Worm (Caenorhabditis elegans): ENCODE results near the gene lgc-29.
A peak's percentile ranks its signal among the peaks of the same experiment; 100 is the strongest.

lgc-29 gene

DNA sequence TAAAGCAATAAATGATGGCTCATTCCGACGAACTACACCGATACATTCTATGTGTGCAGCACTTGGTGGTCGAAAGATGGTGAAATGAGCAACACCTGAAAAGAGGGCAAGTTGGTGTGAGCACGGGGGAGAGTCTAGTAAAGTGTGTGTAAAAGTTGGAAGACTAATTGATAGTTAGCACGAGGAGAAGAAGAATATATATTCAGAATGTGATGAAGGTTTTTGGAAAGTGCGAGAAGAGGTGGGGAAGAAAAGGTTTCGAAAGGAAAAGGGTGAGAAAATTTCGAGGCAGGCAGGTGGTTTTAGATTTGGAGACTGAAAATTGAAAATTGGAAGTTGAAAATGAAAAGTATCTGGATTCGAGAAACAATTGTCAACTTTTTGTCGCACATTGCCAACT, 13.4 kb downstream of the lgc-29 start, which contains the start of gene Y45G5AM.6:
Gene Y45G5AM.6, minus strand, starts transcription at position 101 of the 400 bp plus-strand sequence.
- TF ChIP-seq unc-62 (GFP tag; optimal IDR thresholded peaks at IDR 0.05), result no peak
- TF ChIP-seq ceh-28 (tag; optimal IDR thresholded peaks at IDR 0.05), result no peak

DNA sequence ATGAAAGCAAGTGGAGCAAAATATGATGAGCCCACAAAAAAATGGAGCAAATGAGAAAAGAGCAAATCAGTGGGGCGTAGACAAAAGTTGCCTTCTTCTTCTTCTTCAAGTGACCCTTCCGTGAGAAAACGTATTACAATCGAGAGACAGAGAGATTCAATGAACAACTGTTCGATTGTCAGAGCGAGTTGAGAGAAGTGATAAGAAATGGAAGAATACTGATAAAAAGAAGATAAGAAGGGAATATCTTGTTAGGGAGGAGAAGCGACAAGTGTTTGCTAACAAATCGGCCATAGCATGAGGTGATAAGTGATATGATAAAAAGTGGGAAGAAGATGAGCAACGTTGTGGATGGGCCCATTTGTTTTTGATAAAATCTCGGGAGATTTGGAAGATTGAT, 18.5 kb downstream of the lgc-29 start:
- TF ChIP-seq elt-2 (tag; optimal IDR thresholded peaks at IDR 0.05) (peak; percentile 16), ztf-4 (tag; optimal IDR thresholded peaks at IDR 0.05) (no peak), mdl-1 (tag; optimal IDR thresholded peaks at IDR 0.05) (no peak), R02D3.7 (tag; optimal IDR thresholded peaks at IDR 0.05) (no peak), ZK546.5 (tag; optimal IDR thresholded peaks at IDR 0.05) (no peak), nfya-1 (tag; optimal IDR thresholded peaks at IDR 0.05; ENCODE audit: insufficient read depth) (peak; percentile 12)

DNA sequence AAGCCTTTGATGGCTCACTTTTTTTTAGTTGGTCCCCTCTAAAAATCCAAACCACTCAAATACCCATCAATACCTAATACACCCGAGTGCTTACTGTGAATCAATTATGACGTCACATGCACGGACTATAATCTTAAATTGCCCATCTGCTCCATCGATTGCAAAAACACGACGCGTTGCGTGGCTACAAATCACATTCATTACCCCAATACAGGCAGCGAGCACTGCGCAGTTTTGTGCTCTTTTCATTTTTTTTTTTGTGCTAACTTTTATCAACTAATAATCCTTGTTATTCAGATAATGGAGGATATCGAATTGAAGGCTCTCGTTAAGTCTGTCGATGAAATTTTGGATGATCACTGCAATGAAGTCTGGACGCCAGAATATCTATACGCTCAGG, 21.3 kb downstream of the lgc-29 start, which contains the start of gene Y45G5AM.5:
Gene Y45G5AM.5, plus strand, starts transcription at position 301 of the 400 bp plus-strand sequence.
- TF ChIP-seq fkh-2 (tag; optimal IDR thresholded peaks at IDR 0.05), result no peak
- no peak for TF ChIP-seq skn-1 (tag; optimal IDR thresholded peaks at IDR 0.05)
- TF ChIP-seq mml-1 (tag; optimal IDR thresholded peaks at IDR 0.05), result no peak
- no peak for TF ChIP-seq nhr-23 (tag; optimal IDR thresholded peaks at IDR 0.05)
- TF ChIP-seq nhr-25 (tag; optimal IDR thresholded peaks at IDR 0.05), result no peak
- no peak for TF ChIP-seq lsy-12 (tag; optimal IDR thresholded peaks at IDR 0.05)
- no peak for TF ChIP-seq nhr-43 (tag; optimal IDR thresholded peaks at IDR 0.05; ENCODE audit: poor library complexity, severe bottlenecking)

DNA sequence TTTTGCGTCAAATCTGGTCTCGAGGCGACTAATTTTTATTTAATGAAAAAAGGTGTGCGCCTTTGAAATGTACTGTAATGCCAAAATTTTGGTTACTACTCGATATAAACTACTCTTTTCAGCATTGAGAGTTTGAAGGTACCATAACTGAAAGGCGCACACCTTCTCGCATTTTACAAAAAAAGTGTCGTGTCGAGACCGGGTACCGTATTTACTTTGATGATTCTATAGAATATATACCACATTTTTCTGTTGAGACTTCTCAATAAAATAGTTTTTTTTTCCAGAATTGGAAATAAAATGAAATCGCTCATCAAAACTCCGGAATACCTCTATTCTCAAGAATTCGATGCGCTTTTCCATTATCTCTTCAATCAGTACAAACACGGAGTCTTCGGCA, 24.1 kb downstream of the lgc-29 start, which contains the start of gene Y45G5AM.4:
Gene Y45G5AM.4, plus strand, starts transcription at position 301 of the 400 bp plus-strand sequence.
- TF ChIP-seq nhr-11 (tag; optimal IDR thresholded peaks at IDR 0.05) (no peak), ZK546.5 (tag; optimal IDR thresholded peaks at IDR 0.05) (no peak), pqm-1 (tag; optimal IDR thresholded peaks at IDR 0.05) (no peak), nhr-28 (tag; optimal IDR thresholded peaks at IDR 0.05) (no peak), nhr-25 (tag; optimal IDR thresholded peaks at IDR 0.05) (no peak), elt-3 (tag; optimal IDR thresholded peaks at IDR 0.05) (no peak), snpc-4 (tag; optimal IDR thresholded peaks at IDR 0.05) (no peak), ceh-9 (tag; optimal IDR thresholded peaks at IDR 0.05) (no peak), ztf-4 (tag; optimal IDR thresholded peaks at IDR 0.05) (no peak), ceh-28 (tag; optimal IDR thresholded peaks at IDR 0.05) (no peak), ceh-82 (tag; optimal IDR thresholded peaks at IDR 0.05) (no peak), eor-1 (tag; optimal IDR thresholded peaks at IDR 0.05) (no peak), daf-12 (tag; optimal IDR thresholded peaks at IDR 0.05) (no peak), nhr-43 (tag; optimal IDR thresholded peaks at IDR 0.05; ENCODE audit: poor library complexity, severe bottlenecking) (no peak), R02D3.7 (tag; optimal IDR thresholded peaks at IDR 0.05) (no peak), nhr-237 (tag; optimal IDR thresholded peaks at IDR 0.05) (no peak), nhr-23 (tag; optimal IDR thresholded peaks at IDR 0.05) (no peak)

DNA sequence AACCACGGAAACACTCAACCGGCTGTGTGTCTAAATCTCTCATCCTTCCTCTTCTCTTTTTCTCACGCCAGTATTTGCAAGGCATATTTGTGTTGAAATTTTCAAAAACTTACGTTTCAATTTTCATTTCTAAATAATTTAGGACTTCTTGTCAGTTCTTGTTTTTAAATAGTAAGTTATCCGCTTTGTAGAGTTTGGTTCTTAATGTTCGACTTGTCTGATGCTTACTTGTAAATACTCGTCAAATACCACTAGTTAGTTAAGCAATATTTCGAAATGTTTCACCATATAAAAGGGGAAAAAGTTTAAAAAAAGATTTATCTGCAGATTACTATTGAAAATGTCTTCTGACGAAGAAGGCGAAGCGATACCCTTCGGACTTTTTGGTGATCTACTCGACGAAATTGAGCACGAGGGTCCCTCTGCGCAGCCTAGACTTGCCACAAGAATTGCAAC, 25.7 kb downstream of the lgc-29 start, which contains the start of gene Y45G5AM.3:
Gene Y45G5AM.3, plus strand, starts transcription at position 51 of the 456 bp plus-strand sequence.
- TF ChIP-seq hmg-11 (tag; optimal IDR thresholded peaks at IDR 0.05), result peak; percentile 13
- peak; percentile 32 for TF ChIP-seq pqm-1 (tag; optimal IDR thresholded peaks at IDR 0.05)
- peak; percentile 4 for TF ChIP-seq nfya-1 (tag; optimal IDR thresholded peaks at IDR 0.05; ENCODE audit: insufficient read depth)
- no peak for TF ChIP-seq skn-1 (tag; optimal IDR thresholded peaks at IDR 0.05)
- no peak for TF ChIP-seq ZK546.5 (tag; optimal IDR thresholded peaks at IDR 0.05)

DNA sequence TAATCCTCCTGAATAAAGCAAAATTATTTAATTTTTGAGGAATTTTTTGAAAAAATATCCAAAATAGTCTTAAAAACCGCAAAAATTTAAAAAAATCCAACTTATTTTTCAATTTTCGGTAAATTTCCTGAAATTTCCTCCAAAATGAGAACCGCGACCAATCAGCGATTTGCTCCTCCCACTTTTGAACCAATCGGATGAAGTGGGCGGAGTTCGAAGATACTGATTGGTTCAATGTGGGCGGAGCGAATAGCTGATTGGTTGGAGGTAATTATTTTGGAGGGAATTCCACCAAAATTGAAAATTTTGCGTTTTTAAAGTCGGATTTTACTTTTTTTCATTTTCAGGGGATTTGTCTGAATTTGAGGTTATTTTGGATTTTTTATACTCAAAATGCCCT, 29.3 kb downstream of the lgc-29 start:
- TF ChIP-seq nfya-1 (tag; optimal IDR thresholded peaks at IDR 0.05; ENCODE audit: insufficient read depth), result peak; percentile 95
- no peak for TF ChIP-seq ceh-28 (tag; optimal IDR thresholded peaks at IDR 0.05)

DNA sequence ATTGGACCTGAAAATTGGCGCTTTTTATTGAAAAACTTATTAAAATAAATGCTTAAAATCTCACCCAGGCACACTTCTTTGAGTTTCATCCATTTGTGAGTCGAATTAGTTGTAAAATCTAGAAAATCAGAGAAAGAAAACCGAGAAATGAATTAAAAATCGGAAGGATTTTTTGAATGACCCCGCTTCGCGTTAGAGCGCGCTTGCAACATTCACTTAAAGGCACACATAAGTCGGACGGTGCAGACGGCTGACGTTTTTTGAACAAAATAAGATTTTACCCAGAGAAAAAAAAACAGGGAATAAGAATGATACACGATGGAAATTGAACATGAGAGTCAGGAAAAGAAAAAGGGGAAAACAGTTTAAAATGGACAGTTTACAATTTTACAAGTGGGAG, 30.9 kb downstream of the lgc-29 start:
- TF ChIP-seq lin-15B (tag; optimal IDR thresholded peaks at IDR 0.05) (peak; percentile 50), skn-1 (tag; optimal IDR thresholded peaks at IDR 0.05) (no peak)

DNA sequence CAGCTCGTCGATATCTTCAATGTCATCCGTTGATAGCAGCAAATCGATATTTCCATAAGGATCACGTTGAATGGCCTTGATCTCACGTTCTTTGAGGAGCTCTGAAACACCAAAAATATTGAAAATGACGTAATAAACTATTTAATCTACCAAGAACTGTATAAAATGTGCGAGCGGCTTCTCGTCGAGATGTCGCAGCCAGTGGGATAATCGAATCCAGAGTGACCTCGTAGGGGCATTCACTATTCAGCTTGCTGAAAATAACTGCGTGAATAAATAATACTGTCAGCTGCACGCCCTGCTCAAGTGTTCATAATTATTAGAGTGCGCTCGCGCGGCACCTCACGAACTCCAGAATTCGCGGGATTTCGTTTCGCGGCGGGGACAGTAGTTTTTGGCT, 31.4 kb downstream of the lgc-29 start, which contains the start of gene Y45G5AM.7:
Gene Y45G5AM.7, minus strand, starts transcription at position 101 of the 400 bp plus-strand sequence.
- TF ChIP-seq nhr-23 (tag; optimal IDR thresholded peaks at IDR 0.05) (no peak), eor-1 (tag; optimal IDR thresholded peaks at IDR 0.05) (no peak), sea-2 (GFP tag; optimal IDR thresholded peaks at IDR 0.05) (no peak), ztf-11 (tag; optimal IDR thresholded peaks at IDR 0.05) (no peak), unc-39 (tag; optimal IDR thresholded peaks at IDR 0.05) (no peak), lin-15B (tag; optimal IDR thresholded peaks at IDR 0.05) (no peak), nhr-43 (tag; optimal IDR thresholded peaks at IDR 0.05; ENCODE audit: poor library complexity, severe bottlenecking) (no peak)
